Fruit fly (Drosophila melanogaster) whole organism, embryonic: Measurements from ENCODE around the gene CG11975.

Experiments used
- Asciz ChIP-seq: fragments of 200-800 bp; sonication (Bioruptor generic); optimal IDR thresholded peaks from 2 replicates; lab custom pipeline; 2017; ENCODE audit warnings: missing biosample characterization, mild to moderate bottlenecking, missing genetic modification characterization, missing genetic modification reagents
- Atf-2 ChIP-seq: fragments of 200-800 bp; sonication (Bioruptor generic); optimal IDR thresholded peaks from 2 replicates; lab custom pipeline; 2016; ENCODE audit warnings: missing biosample characterization, missing genetic modification characterization
- Atf3 ChIP-seq: fragments of 200-800 bp; sonication (Bioruptor generic); optimal IDR thresholded peaks from 3 replicates; lab custom pipeline; 2016; ENCODE audit warnings: missing biosample characterization, missing genetic modification characterization
- B-H1 ChIP-seq: fragments of 200-800 bp; sonication (Bioruptor generic); IDR thresholded peaks from 3 replicates; pipeline ENCODE4 v1.3.6; 2022; ENCODE audit warnings: missing biosample characterization, missing genetic modification characterization
- BEAF-32 ChIP-seq: fragments of 200-800 bp; sonication (Bioruptor generic); optimal IDR thresholded peaks from 3 replicates; lab custom pipeline; 2017; ENCODE audit warnings: missing biosample characterization, missing genetic modification characterization, mild to moderate bottlenecking, moderate library complexity, missing genetic modification reagents
- BtbVII ChIP-seq: fragments of 200-800 bp; sonication (Bioruptor generic); optimal IDR thresholded peaks from 3 replicates; lab custom pipeline; 2017; ENCODE audit warnings: missing biosample characterization, mild to moderate bottlenecking, missing genetic modification characterization
- CG10565 ChIP-seq: fragments of 200-800 bp; sonication (Bioruptor generic); optimal IDR thresholded peaks from 3 replicates; lab custom pipeline; 2016; ENCODE audit warnings: missing biosample characterization, mild to moderate bottlenecking, missing genetic modification characterization
- CG12104 ChIP-seq: fragments of 200-800 bp; sonication (Bioruptor generic); optimal IDR thresholded peaks from 3 replicates; lab custom pipeline; 2016; ENCODE audit warnings: missing biosample characterization, missing genetic modification characterization
- CG12769 ChIP-seq: fragments of 200-800 bp; sonication (Bioruptor generic); optimal IDR thresholded peaks from 2 replicates; lab custom pipeline; 2019; ENCODE audit warnings: missing biosample characterization, mild to moderate bottlenecking, missing genetic modification characterization, moderate library complexity
- CG12942 ChIP-seq: fragments of 200-800 bp; sonication (Bioruptor generic); optimal IDR thresholded peaks from 3 replicates; lab custom pipeline; 2016; ENCODE audit warnings: missing biosample characterization, missing genetic modification characterization
- CG14667 ChIP-seq: fragments of 200-800 bp; sonication (Bioruptor generic); IDR thresholded peaks from 2 replicates; pipeline ENCODE4 v1.3.6; 2022; ENCODE audit warnings: missing biosample characterization, missing genetic modification characterization
- CG14965 ChIP-seq: fragments of 200-800 bp; sonication (Bioruptor generic); optimal IDR thresholded peaks from 2 replicates; lab custom pipeline; 2016; ENCODE audit warnings: missing biosample characterization, missing genetic modification characterization, borderline replicate concordance
- CG15269 ChIP-seq: fragments of 200-800 bp; sonication (Bioruptor generic); optimal IDR thresholded peaks from 2 replicates; lab custom pipeline; 2018; ENCODE audit warnings: missing biosample characterization, mild to moderate bottlenecking, missing genetic modification characterization, moderate library complexity
- CG15514 ChIP-seq: fragments of 200-800 bp; sonication (Bioruptor generic); optimal IDR thresholded peaks from 3 replicates; lab custom pipeline; 2017; ENCODE audit warnings: missing biosample characterization, missing genetic modification characterization, mild to moderate bottlenecking, moderate library complexity, missing genetic modification reagents
- CG30403 ChIP-seq: fragments of 200-800 bp; sonication (Bioruptor generic); optimal IDR thresholded peaks from 3 replicates; lab custom pipeline; 2016; ENCODE audit warnings: missing biosample characterization, missing genetic modification characterization
- CG5180 ChIP-seq: fragments of 200-800 bp; sonication (Bioruptor generic); optimal IDR thresholded peaks from 3 replicates; lab custom pipeline; 2017; ENCODE audit warnings: missing biosample characterization, missing genetic modification characterization, mild to moderate bottlenecking, moderate library complexity, missing genetic modification reagents
- CG6854 ChIP-seq: fragments of 200-800 bp; sonication (Bioruptor generic); optimal IDR thresholded peaks from 3 replicates; lab custom pipeline; 2017; ENCODE audit warnings: missing biosample characterization, mild to moderate bottlenecking, missing genetic modification characterization
- CG7839 ChIP-seq: fragments of 200-800 bp; sonication (Bioruptor generic); optimal IDR thresholded peaks from 3 replicates; lab custom pipeline; 2018; ENCODE audit warnings: missing biosample characterization, mild to moderate bottlenecking, missing genetic modification characterization, moderate library complexity
- CG7963 ChIP-seq: fragments of 200-800 bp; sonication (Bioruptor generic); IDR thresholded peaks from 3 replicates; pipeline ENCODE4 v1.3.6; 2022; ENCODE audit warnings: missing biosample characterization, missing genetic modification characterization; ENCODE audit not compliant: partially characterized antibody
- CG8478 ChIP-seq: fragments of >200 bp; optimal IDR thresholded peaks from 2 replicates; lab custom pipeline; 2018
- D ChIP-seq, 2 experiments: fragments of 200-800 bp in 1 of 2; fragments of >200 bp in 1 of 2; sonication (Bioruptor generic) in 1 of 2; optimal IDR thresholded peaks; 2 replicates in 1 of 2; 3 replicates in 1 of 2; lab custom pipeline; 2017; ENCODE audit warnings: mild to moderate bottlenecking in 1 of 2, missing biosample characterization in 1 of 2, missing genetic modification characterization in 1 of 2, missing genetic modification reagents in 1 of 2
- Dad ChIP-seq: fragments of 200-800 bp; sonication (Bioruptor generic); optimal IDR thresholded peaks from 3 replicates; lab custom pipeline; 2016; ENCODE audit warnings: missing biosample characterization, missing genetic modification characterization
- Dp ChIP-seq: fragments of 200-800 bp; sonication (Bioruptor generic); optimal IDR thresholded peaks from 2 replicates; lab custom pipeline; 2018; ENCODE audit warnings: missing biosample characterization, mild to moderate bottlenecking, missing genetic modification characterization, moderate library complexity
- E2f2 ChIP-seq: fragments of 200-800 bp; sonication (Bioruptor generic); IDR thresholded peaks from 2 replicates; pipeline ENCODE4 v1.3.6; 2022; ENCODE audit warnings: missing biosample characterization, missing genetic modification characterization
- HLH4C ChIP-seq: fragments of 200-800 bp; sonication (Bioruptor generic); IDR thresholded peaks from 3 replicates; pipeline ENCODE4 v1.3.6; 2022; ENCODE audit warnings: missing biosample characterization, missing genetic modification characterization; ENCODE audit not compliant: partially characterized antibody
- Lhr ChIP-seq: fragments of 200-800 bp; sonication (Bioruptor generic); optimal IDR thresholded peaks from 3 replicates; lab custom pipeline; 2017; ENCODE audit warnings: mild to moderate bottlenecking, missing biosample characterization, missing genetic modification reagents, missing genetic modification characterization
- NC2α ChIP-seq: fragments of 200-800 bp; sonication (Bioruptor generic); optimal IDR thresholded peaks from 2 replicates; lab custom pipeline; 2016; ENCODE audit warnings: missing biosample characterization, missing genetic modification characterization
- NK7.1 ChIP-seq: fragments of 200-800 bp; sonication (Bioruptor generic); optimal IDR thresholded peaks from 3 replicates; lab custom pipeline; 2016; ENCODE audit warnings: missing biosample characterization, missing genetic modification characterization
- Opbp ChIP-seq: fragments of 200-800 bp; sonication (Bioruptor generic); IDR thresholded peaks from 3 replicates; pipeline ENCODE4 v1.3.6; 2022; ENCODE audit warnings: missing biosample characterization, missing genetic modification characterization; ENCODE audit not compliant: partially characterized antibody
- Pdp1 ChIP-seq, 2 experiments: fragments of 200-800 bp; sonication (Bioruptor generic); optimal IDR thresholded peaks; 3 replicates each; lab custom pipeline; 2016; ENCODE audit warnings: missing biosample characterization in 2 of 2, missing genetic modification characterization in 2 of 2, mild to moderate bottlenecking in 1 of 2, moderate library complexity in 1 of 2
- Sry-δ ChIP-seq: fragments of 200-800 bp; sonication (Bioruptor generic); optimal IDR thresholded peaks from 2 replicates; lab custom pipeline; 2016; ENCODE audit warnings: missing biosample characterization, missing genetic modification characterization
- Trl ChIP-seq, 3 experiments: fragments of >200 bp in 2 of 3; fragments of 200-800 bp in 1 of 3; sonication (Bioruptor generic) in 1 of 3; optimal IDR thresholded peaks; 2 replicates in 1 of 3; 3 replicates in 2 of 3; lab custom pipeline; 2016 to 2017; ENCODE audit warnings: missing biosample characterization in 1 of 3, missing genetic modification characterization in 1 of 3
- Vsx1 ChIP-seq: fragments of 200-800 bp; sonication (Bioruptor generic); optimal IDR thresholded peaks from 2 replicates; lab custom pipeline; 2017; ENCODE audit warnings: missing biosample characterization, mild to moderate bottlenecking, missing genetic modification characterization, missing genetic modification reagents
- Xrp1 ChIP-seq: fragments of 200-800 bp; sonication (Bioruptor generic); IDR thresholded peaks from 2 replicates; pipeline ENCODE4 v1.3.6; 2022; ENCODE audit warnings: missing biosample characterization, missing genetic modification characterization
- chif ChIP-seq, 2 experiments: fragments of 200-800 bp; sonication (Bioruptor generic); optimal IDR thresholded peaks; 3 replicates each; lab custom pipeline; 2016; ENCODE audit warnings: missing biosample characterization in 2 of 2, missing genetic modification characterization in 2 of 2
- ewg ChIP-seq: fragments of 200-800 bp; sonication (Bioruptor generic); optimal IDR thresholded peaks from 3 replicates; lab custom pipeline; 2017; ENCODE audit warnings: mild to moderate bottlenecking, missing biosample characterization, missing genetic modification reagents, missing genetic modification characterization
- exex ChIP-seq: fragments of 200-800 bp; sonication (Bioruptor generic); optimal IDR thresholded peaks from 4 replicates; lab custom pipeline; 2018; ENCODE audit warnings: missing biosample characterization, mild to moderate bottlenecking, missing genetic modification characterization, moderate library complexity
- fd64A ChIP-seq: fragments of 200-800 bp; sonication (Bioruptor generic); optimal IDR thresholded peaks from 3 replicates; lab custom pipeline; 2018; ENCODE audit warnings: missing biosample characterization, mild to moderate bottlenecking, missing genetic modification characterization
- gem ChIP-seq: fragments of 200-800 bp; sonication (Bioruptor generic); optimal IDR thresholded peaks from 2 replicates; lab custom pipeline; 2019; ENCODE audit warnings: missing biosample characterization, mild to moderate bottlenecking, missing genetic modification characterization, moderate library complexity
- ken ChIP-seq: fragments of 200-800 bp; sonication (Bioruptor generic); IDR thresholded peaks from 3 replicates; pipeline ENCODE4 v1.3.6; 2022; ENCODE audit warnings: missing biosample characterization, missing genetic modification characterization
- nmo ChIP-seq: fragments of 200-800 bp; sonication (Bioruptor generic); optimal IDR thresholded peaks from 2 replicates; lab custom pipeline; 2018; ENCODE audit warnings: missing biosample characterization, mild to moderate bottlenecking, missing genetic modification characterization, moderate library complexity
- phol ChIP-seq: fragments of 200-800 bp; sonication (Bioruptor generic); optimal IDR thresholded peaks from 3 replicates; lab custom pipeline; 2018; ENCODE audit warnings: missing biosample characterization, mild to moderate bottlenecking, missing genetic modification characterization, moderate library complexity
- sim ChIP-seq: fragments of 200-800 bp; sonication (Bioruptor generic); IDR thresholded peaks from 2 replicates; pipeline ENCODE4 v1.3.6; 2022; ENCODE audit warnings: missing biosample characterization, missing genetic modification characterization
- stwl ChIP-seq: fragments of 200-800 bp; sonication (Bioruptor generic); optimal IDR thresholded peaks from 3 replicates; lab custom pipeline; 2018; ENCODE audit warnings: missing biosample characterization, mild to moderate bottlenecking, missing genetic modification characterization, moderate library complexity
- vfl ChIP-seq: fragments of 200-800 bp; sonication (Bioruptor generic); optimal IDR thresholded peaks from 2 replicates; lab custom pipeline; 2016; ENCODE audit warnings: missing biosample characterization, missing genetic modification characterization
- wdn ChIP-seq: fragments of 200-800 bp; sonication (Bioruptor generic); IDR thresholded peaks from 2 replicates; pipeline ENCODE4 v1.3.6; 2022; ENCODE audit warnings: missing biosample characterization, missing genetic modification characterization

Gene CG11975

DNA sequence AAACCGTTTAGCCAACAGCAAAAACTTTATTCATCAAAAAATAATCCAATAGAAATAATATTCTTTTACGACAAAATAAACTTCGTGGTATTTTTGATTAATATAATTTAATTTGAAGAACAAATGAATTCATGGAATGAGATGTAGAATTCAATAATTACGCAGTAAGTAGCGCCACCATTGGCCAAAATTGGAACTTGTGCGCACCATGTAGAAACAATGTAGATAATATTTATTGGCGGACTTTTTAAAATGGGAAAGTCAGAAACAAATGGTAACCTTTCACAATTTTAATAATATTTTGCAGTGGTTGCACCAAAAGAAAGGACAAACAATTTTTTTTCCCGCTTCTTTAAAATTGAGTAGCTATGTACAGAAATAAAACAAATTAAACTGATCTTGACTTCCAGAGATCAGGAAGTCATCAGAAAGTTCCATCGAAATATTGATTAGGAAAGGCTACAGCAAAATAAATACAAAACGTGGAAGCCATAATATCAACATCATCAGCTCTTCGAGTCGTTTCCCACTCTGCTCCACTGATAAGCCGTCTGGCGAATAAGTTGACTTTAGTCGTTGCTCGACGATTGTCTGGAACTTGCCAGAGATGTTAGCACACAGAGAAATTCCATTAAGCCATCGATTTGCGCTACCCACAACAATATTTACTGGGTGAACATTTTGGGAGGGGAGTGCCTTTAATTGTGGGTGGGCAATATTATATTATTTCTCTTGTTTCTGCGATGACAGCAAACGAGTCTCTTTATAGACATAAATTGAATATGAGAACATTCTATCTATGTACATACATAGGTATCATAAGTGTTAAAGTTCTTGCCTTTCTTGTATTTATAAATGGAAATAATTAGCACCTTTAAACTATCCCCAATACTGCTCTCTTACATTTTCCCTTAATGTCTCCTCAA, 12.9 kb upstream of the CG11975 start (continued):
- TF ChIP-seq fd64A (GFP tag; lab: Kevin White, UChicago) (no peak), stwl (tag; lab: Kevin White, UChicago) (peak; percentile 55), HLH4C (GFP tag; lab: Robert Waterston, UW) (peak; percentile 39; the same call in 1 of the 3 replicates), CG7839 (tag; lab: Kevin White, UChicago) (peak; percentile 25), CG15514 (GFP tag; lab: Kevin White, UChicago) (no peak), Lhr (GFP tag; lab: Kevin White, UChicago) (peak; percentile 45), CG12942 (GFP tag; lab: Kevin White, UChicago) (no peak), Trl (optimal IDR thresholded peaks at IDR 0.05; lab: Kevin White, UChicago) (no peak), Trl (GFP tag; optimal IDR thresholded peaks at IDR 0.05; lab: Kevin White, UChicago) (no peak), Vsx1 (GFP tag; lab: Kevin White, UChicago) (peak; percentile 53), CG14667 (GFP tag; lab: Robert Waterston, UW) (no peak), CG10565 (GFP tag; lab: Kevin White, UChicago) (no peak), CG6854 (GFP tag; lab: Kevin White, UChicago) (peak; percentile 56), sim (0 out of 2 replicates have a peak, but pooled peaks have one; percentile 27), chif (GFP tag; optimal IDR thresholded peaks at IDR 0.05; lab: Kevin White, UChicago) (peak in 1 of 2 experiments; percentile 30), CG12104 (GFP tag; lab: Kevin White, UChicago) (no peak), D (optimal IDR thresholded peaks at IDR 0.05; lab: Kevin White, UChicago) (no peak), D (GFP tag; optimal IDR thresholded peaks at IDR 0.05; lab: Kevin White, UChicago) (no peak), BtbVII (GFP tag; lab: Kevin White, UChicago) (peak; percentile 0), Pdp1 (GFP tag; optimal IDR thresholded peaks at IDR 0.05; lab: Kevin White, UChicago) (peak in 1 of 2 experiments; percentile 41), Xrp1 (GFP tag; lab: Robert Waterston, UW) (0 out of 2 replicates have a peak, but pooled peaks have one; percentile 30), phol (tag; lab: Kevin White, UChicago) (peak; percentile 16), NC2α (GFP tag; lab: Kevin White, UChicago) (no peak), B-H1 (GFP tag; lab: Robert Waterston, UW) (0 out of 3 replicates have a peak, but pooled peaks have one; percentile 12), NK7.1 (GFP tag; lab: Kevin White, UChicago) (peak; percentile 10), ken (GFP tag; lab: Robert Waterston, UW) (0 out of 3 replicates have a peak, but pooled peaks have one; percentile 30), CG12769 (tag; lab: Kevin White, UChicago) (peak; percentile 6), CG30403 (GFP tag; lab: Kevin White, UChicago) (peak; percentile 24), Atf3 (GFP tag; lab: Kevin White, UChicago) (no peak), CG15269 (tag; lab: Kevin White, UChicago) (peak; percentile 28), wdn (GFP tag; lab: Robert Waterston, UW) (no peak), gem (tag; lab: Kevin White, UChicago) (peak; percentile 1), CG8478 (lab: Kevin White, UChicago) (no peak), BEAF-32 (GFP tag; lab: Kevin White, UChicago) (peak; percentile 6), exex (tag; lab: Kevin White, UChicago) (peak; percentile 43), nmo (GFP tag; lab: Kevin White, UChicago) (peak; percentile 35), CG5180 (GFP tag; lab: Kevin White, UChicago) (peak; percentile 56), Dad (GFP tag; lab: Kevin White, UChicago) (peak; percentile 1), CG7963 (peak; percentile 56; the same call in 2 of the 3 replicates), CG14965 (GFP tag; lab: Kevin White, UChicago) (no peak), Dp (GFP tag; lab: Kevin White, UChicago) (peak; percentile 97), Atf-2 (GFP tag; lab: Kevin White, UChicago) (peak; percentile 14), Opbp (GFP tag; lab: Robert Waterston, UW) (peak; percentile 56; the same call in 2 of the 3 replicates), Sry-δ (GFP tag; lab: Kevin White, UChicago) (peak; percentile 6), ewg (GFP tag; lab: Kevin White, UChicago) (no peak), E2f2 (GFP tag; lab: Robert Waterston, UW) (peak; percentile 98), Asciz (peak; percentile 8), vfl (GFP tag; lab: Kevin White, UChicago) (no peak)
